Fruit fly (Drosophila melanogaster) whole organism, embryonic: ENCODE data around the gene CG17264.
A peak's percentile ranks its signal among the peaks of the same experiment; 100 is the strongest.

Experiments
- Ada2b ChIP-seq: fragments of 200-800 bp; sonication (Bioruptor generic); IDR thresholded peaks from 2 replicates; pipeline ENCODE4 v1.3.6; 2022; ENCODE audit warnings: missing biosample characterization, missing genetic modification characterization
- Atf-2 ChIP-seq: fragments of 200-800 bp; sonication (Bioruptor generic); optimal IDR thresholded peaks from 2 replicates; lab custom pipeline; 2016; ENCODE audit warnings: missing biosample characterization, missing genetic modification characterization
- Awh ChIP-seq: fragments of 200-800 bp; sonication (Bioruptor generic); IDR thresholded peaks from 2 replicates; pipeline ENCODE4, ENCODE4 v1.3.6; 2022; ENCODE audit warnings: missing biosample characterization, missing genetic modification characterization
- CG10321 ChIP-seq: fragments of 200-800 bp; sonication (Bioruptor generic); IDR thresholded peaks from 2 replicates; pipeline ENCODE4 v1.3.6; 2022; ENCODE audit warnings: missing biosample characterization, missing genetic modification characterization
- CG11085 ChIP-seq: fragments of 200-800 bp; sonication (Bioruptor generic); IDR thresholded peaks from 2 replicates; pipeline ENCODE4 v1.3.6; 2022; ENCODE audit warnings: missing biosample characterization, missing genetic modification characterization
- CG13624 ChIP-seq: fragments of 200-800 bp; sonication (Bioruptor generic); optimal IDR thresholded peaks from 2 replicates; lab custom pipeline; 2016; ENCODE audit warnings: missing biosample characterization, missing genetic modification characterization
- CG15269 ChIP-seq: fragments of 200-800 bp; sonication (Bioruptor generic); optimal IDR thresholded peaks from 2 replicates; lab custom pipeline; 2018; ENCODE audit warnings: missing biosample characterization, mild to moderate bottlenecking, missing genetic modification characterization, moderate library complexity
- CG15479 ChIP-seq: fragments of 200-800 bp; sonication (Bioruptor generic); optimal IDR thresholded peaks from 3 replicates; lab custom pipeline; 2019; ENCODE audit warnings: missing biosample characterization, mild to moderate bottlenecking, missing genetic modification characterization, moderate library complexity
- CG15514 ChIP-seq: fragments of 200-800 bp; sonication (Bioruptor generic); optimal IDR thresholded peaks from 3 replicates; lab custom pipeline; 2017; ENCODE audit warnings: missing biosample characterization, missing genetic modification characterization, mild to moderate bottlenecking, moderate library complexity, missing genetic modification reagents
- CG1603 ChIP-seq: fragments of 200-800 bp; sonication (Bioruptor generic); optimal IDR thresholded peaks from 2 replicates; lab custom pipeline; 2019; ENCODE audit warnings: missing biosample characterization, mild to moderate bottlenecking, missing genetic modification characterization, moderate library complexity
- CG16813 ChIP-seq: fragments of 200-800 bp; sonication (Bioruptor generic); IDR thresholded peaks from 3 replicates; pipeline ENCODE4 v1.3.6; 2022; ENCODE audit warnings: missing biosample characterization, missing genetic modification characterization; ENCODE audit not compliant: partially characterized antibody
- CG18476 ChIP-seq: fragments of 200-800 bp; sonication (Bioruptor generic); optimal IDR thresholded peaks from 2 replicates; lab custom pipeline; 2016; ENCODE audit warnings: missing biosample characterization, mild to moderate bottlenecking, missing genetic modification characterization
- CG18619 ChIP-seq: fragments of 200-800 bp; sonication (Bioruptor generic); optimal IDR thresholded peaks from 3 replicates; lab custom pipeline; 2017; ENCODE audit warnings: missing biosample characterization, mild to moderate bottlenecking, missing genetic modification characterization
- CG31365 ChIP-seq: fragments of 200-800 bp; sonication (Bioruptor generic); optimal IDR thresholded peaks from 2 replicates; lab custom pipeline; 2018; ENCODE audit warnings: missing biosample characterization, mild to moderate bottlenecking, missing genetic modification characterization
- CG32532 ChIP-seq: fragments of 200-800 bp; sonication (Bioruptor generic); IDR thresholded peaks from 2 replicates; pipeline ENCODE4 v1.3.6; 2022; ENCODE audit warnings: missing biosample characterization, missing genetic modification characterization
- CG3281 ChIP-seq: fragments of 200-800 bp; sonication (Bioruptor generic); optimal IDR thresholded peaks from 3 replicates; lab custom pipeline; 2017; ENCODE audit warnings: missing biosample characterization, mild to moderate bottlenecking, missing genetic modification characterization
- CG3407 ChIP-seq: fragments of 200-800 bp; sonication (Bioruptor generic); optimal IDR thresholded peaks from 2 replicates; lab custom pipeline; 2018; ENCODE audit warnings: missing biosample characterization, mild to moderate bottlenecking, missing genetic modification characterization
- CG6813 ChIP-seq: fragments of 200-800 bp; sonication (Bioruptor generic); optimal IDR thresholded peaks from 2 replicates; lab custom pipeline; 2017; ENCODE audit warnings: missing biosample characterization, missing genetic modification characterization, mild to moderate bottlenecking, moderate library complexity, missing genetic modification reagents
- CG7271 ChIP-seq: fragments of 200-800 bp; sonication (Bioruptor generic); optimal IDR thresholded peaks from 2 replicates; lab custom pipeline; 2018; ENCODE audit warnings: missing biosample characterization, mild to moderate bottlenecking, missing genetic modification characterization, moderate library complexity
- CG7357 ChIP-seq: fragments of 200-800 bp; sonication (Bioruptor generic); IDR thresholded peaks from 3 replicates; pipeline ENCODE4 v1.3.6; 2022; ENCODE audit warnings: missing biosample characterization, missing genetic modification characterization
- CG9817 ChIP-seq: fragments of 200-800 bp; sonication (Bioruptor generic); optimal IDR thresholded peaks from 2 replicates; lab custom pipeline; 2018; ENCODE audit warnings: missing biosample characterization, mild to moderate bottlenecking, missing genetic modification characterization, moderate library complexity
- CrebB ChIP-seq: fragments of 200-800 bp; sonication (Bioruptor generic); optimal IDR thresholded peaks from 3 replicates; lab custom pipeline; 2018; ENCODE audit warnings: missing biosample characterization, mild to moderate bottlenecking, missing genetic modification characterization
- D19B ChIP-seq: fragments of 200-800 bp; sonication (Bioruptor generic); optimal IDR thresholded peaks from 2 replicates; lab custom pipeline; 2017; ENCODE audit warnings: missing biosample characterization, mild to moderate bottlenecking, missing genetic modification characterization
- Dbx ChIP-seq: fragments of 200-800 bp; sonication (Bioruptor generic); IDR thresholded peaks from 3 replicates; pipeline ENCODE4 v1.3.6; 2022; ENCODE audit warnings: missing biosample characterization, missing genetic modification characterization
- HHEX ChIP-seq: fragments of 200-800 bp; sonication (Bioruptor generic); optimal IDR thresholded peaks from 3 replicates; lab custom pipeline; 2017; ENCODE audit warnings: missing biosample characterization, mild to moderate bottlenecking, missing genetic modification characterization, missing genetic modification reagents
- Hand ChIP-seq: fragments of 200-800 bp; sonication (Bioruptor generic); optimal IDR thresholded peaks from 2 replicates; lab custom pipeline; 2017; ENCODE audit warnings: mild to moderate bottlenecking, missing biosample characterization, missing genetic modification reagents, missing genetic modification characterization
- HmgD ChIP-seq: fragments of 200-800 bp; sonication (Bioruptor generic); optimal IDR thresholded peaks from 3 replicates; lab custom pipeline; 2016; ENCODE audit warnings: missing biosample characterization, missing genetic modification characterization
- TFAM ChIP-seq: fragments of 200-800 bp; sonication (Bioruptor generic); optimal IDR thresholded peaks from 2 replicates; lab custom pipeline; 2017; ENCODE audit warnings: missing biosample characterization, missing genetic modification characterization, inconsistent platforms
- br ChIP-seq: fragments of >200 bp; optimal IDR thresholded peaks from 2 replicates; lab custom pipeline; 2017
- bsh ChIP-seq, 2 experiments: fragments of 200-800 bp; sonication (Bioruptor generic); optimal IDR thresholded peaks; 2 replicates each; lab custom pipeline; 2017 to 2018; ENCODE audit warnings: mild to moderate bottlenecking in 2 of 2, missing biosample characterization in 2 of 2, missing genetic modification characterization in 2 of 2, moderate library complexity in 1 of 2
- btn ChIP-seq: fragments of 200-800 bp; sonication (Bioruptor generic); optimal IDR thresholded peaks from 2 replicates; lab custom pipeline; 2016; ENCODE audit warnings: missing biosample characterization, missing genetic modification characterization
- ci ChIP-seq: fragments of 200-800 bp; sonication (Bioruptor generic); IDR thresholded peaks from 3 replicates; pipeline ENCODE4 v1.3.6; 2022; ENCODE audit warnings: missing biosample characterization, missing genetic modification characterization
- dysf ChIP-seq: fragments of 200-800 bp; sonication (Bioruptor generic); IDR thresholded peaks from 3 replicates; pipeline ENCODE4 v1.3.6; 2022; ENCODE audit warnings: missing biosample characterization, missing genetic modification characterization
- eve ChIP-seq, 2 experiments: fragments of >200 bp; optimal IDR thresholded peaks; 2 replicates each; lab custom pipeline; 2017; ENCODE audit warnings: missing biosample characterization in 2 of 2, missing genetic modification characterization in 2 of 2
- fu2 ChIP-seq: fragments of 200-800 bp; sonication (Bioruptor generic); optimal IDR thresholded peaks from 2 replicates; lab custom pipeline; 2016; ENCODE audit warnings: missing biosample characterization, missing genetic modification characterization
- gsb ChIP-seq: fragments of 200-800 bp; sonication (Bioruptor generic); IDR thresholded peaks from 2 replicates; pipeline ENCODE4 v1.3.6; 2022; ENCODE audit warnings: missing biosample characterization, missing genetic modification characterization
- hbn ChIP-seq: fragments of 200-800 bp; sonication (Bioruptor generic); IDR thresholded peaks from 2 replicates; pipeline ENCODE4 v1.3.6; 2022; ENCODE audit warnings: missing biosample characterization, missing genetic modification characterization; ENCODE audit not compliant: partially characterized antibody
- lilli ChIP-seq: fragments of 200-800 bp; sonication (Bioruptor generic); optimal IDR thresholded peaks from 3 replicates; lab custom pipeline; 2016; ENCODE audit warnings: missing biosample characterization, missing genetic modification characterization
- pan ChIP-seq, 4 experiments: fragments of >200 bp in 3 of 4; fragments of 200-800 bp in 1 of 4; sonication (Bioruptor generic) in 1 of 4; optimal IDR thresholded peaks in 3 of 4; IDR thresholded peaks in 1 of 4; 2 replicates each; pipeline versions ENCODE4 v1.3.6 to Lab custom; 2017 to 2022; ENCODE audit warnings: missing biosample characterization in 2 of 4, missing genetic modification characterization in 2 of 4, mixed read lengths in 1 of 4
- pb ChIP-seq: fragments of 200-800 bp; sonication (Bioruptor generic); optimal IDR thresholded peaks from 3 replicates; lab custom pipeline; 2016; ENCODE audit warnings: missing biosample characterization, missing genetic modification characterization
- pros ChIP-seq: fragments of 200-800 bp; sonication (Bioruptor generic); optimal IDR thresholded peaks from 3 replicates; lab custom pipeline; 2019; ENCODE audit warnings: missing biosample characterization, mild to moderate bottlenecking, missing genetic modification characterization, moderate library complexity
- schlank ChIP-seq: fragments of 200-800 bp; sonication (Bioruptor generic); optimal IDR thresholded peaks from 2 replicates; lab custom pipeline; 2018; ENCODE audit warnings: missing biosample characterization, mild to moderate bottlenecking, missing genetic modification characterization
- sd ChIP-seq: fragments of 200-800 bp; sonication (Bioruptor generic); optimal IDR thresholded peaks from 3 replicates; lab custom pipeline; 2018; ENCODE audit warnings: missing biosample characterization, mild to moderate bottlenecking, missing genetic modification characterization, moderate library complexity
- sens-2 ChIP-seq: fragments of 200-800 bp; sonication (Bioruptor generic); IDR thresholded peaks from 2 replicates; pipeline ENCODE4 v1.3.6; 2022; ENCODE audit warnings: missing biosample characterization, missing genetic modification characterization
- seq ChIP-seq: fragments of 200-800 bp; sonication (Bioruptor generic); IDR thresholded peaks from 2 replicates; pipeline ENCODE4 v1.3.6; 2022; ENCODE audit warnings: missing biosample characterization, missing genetic modification characterization
- slou ChIP-seq: fragments of 200-800 bp; sonication (Bioruptor generic); optimal IDR thresholded peaks from 3 replicates; lab custom pipeline; 2016; ENCODE audit warnings: missing biosample characterization, missing genetic modification characterization
- stwl ChIP-seq: fragments of 200-800 bp; sonication (Bioruptor generic); optimal IDR thresholded peaks from 3 replicates; lab custom pipeline; 2018; ENCODE audit warnings: missing biosample characterization, mild to moderate bottlenecking, missing genetic modification characterization, moderate library complexity
- tll ChIP-seq, 2 experiments: fragments of 200-800 bp in 1 of 2; fragments of >200 bp in 1 of 2; sonication (Bioruptor generic) in 1 of 2; optimal IDR thresholded peaks; 2 replicates each; lab custom pipeline; 2017 to 2019; ENCODE audit warnings: missing biosample characterization in 2 of 2, missing genetic modification characterization in 2 of 2, mild to moderate bottlenecking in 1 of 2, moderate library complexity in 1 of 2
- z ChIP-seq: fragments of 200-800 bp; sonication (Bioruptor generic); IDR thresholded peaks from 3 replicates; pipeline ENCODE4 v1.3.6; 2022; ENCODE audit warnings: missing biosample characterization, missing genetic modification characterization

Gene CG17264

DNA sequence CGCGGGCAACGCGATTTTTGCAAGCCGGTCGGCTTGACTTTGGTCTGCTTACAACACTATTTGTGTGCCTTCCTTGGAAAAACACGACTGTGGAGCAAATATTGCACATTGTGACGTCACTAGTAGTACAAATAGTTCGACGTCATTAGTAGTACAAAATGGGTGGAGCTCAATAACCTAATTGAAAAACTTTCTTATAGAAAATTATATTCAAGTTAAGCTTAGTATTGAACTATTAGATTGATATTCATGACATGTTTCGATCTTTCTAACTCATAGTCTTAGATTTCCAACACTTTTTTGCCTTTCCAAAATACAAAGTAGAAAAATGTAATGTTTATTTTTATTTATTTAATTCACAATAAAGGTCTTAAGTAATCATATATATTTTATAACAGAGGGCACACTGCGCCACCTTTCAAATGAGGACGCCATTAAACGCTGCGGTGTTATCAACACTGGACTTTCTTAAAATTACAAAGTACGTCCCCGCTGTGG is 45.8 kb upstream of the CG17264 start, which contains the start of the genes Rrp1 and gammaTub23C (continued):
- peak; percentile 71 to 83 for TF ChIP-seq bsh (GFP tag; optimal IDR thresholded peaks at IDR 0.05; lab: Kevin White, UChicago)
- TF ChIP-seq Awh (GFP tag; lab: Robert Waterston, UW): no peak
- no peak; the same call in 1 of the 2 replicates for TF ChIP-seq gsb (GFP tag; lab: Robert Waterston, UW)
- peak; percentile 56; the same call in 2 of the 3 replicates for TF ChIP-seq ci (GFP tag; lab: Robert Waterston, UW)
- TF ChIP-seq lilli (GFP tag; lab: Kevin White, UChicago): peak; percentile 86
- TF ChIP-seq CG7271 (tag; lab: Kevin White, UChicago): peak; percentile 35
- peak; percentile 87 for TF ChIP-seq CG18476 (GFP tag; lab: Kevin White, UChicago)
- peak; percentile 47 for TF ChIP-seq pb (GFP tag; lab: Kevin White, UChicago)
- TF ChIP-seq seq: peak; percentile 68
- peak; percentile 38 for TF ChIP-seq CrebB (tag; lab: Kevin White, UChicago)
- TF ChIP-seq CG9817 (tag; lab: Kevin White, UChicago): peak; percentile 90
- peak; percentile 62 for TF ChIP-seq CG15479 (GFP tag; lab: Kevin White, UChicago)
- peak; percentile 93 for TF ChIP-seq CG3281 (GFP tag; lab: Kevin White, UChicago)
- TF ChIP-seq Dbx: peak; percentile 83
- TF ChIP-seq CG13624 (GFP tag; lab: Kevin White, UChicago): peak; percentile 73
- peak; percentile 58; the same call in 1 of the 2 replicates for TF ChIP-seq Ada2b
- peak; percentile 69 for TF ChIP-seq Atf-2 (GFP tag; lab: Kevin White, UChicago)
- TF ChIP-seq HHEX (GFP tag; lab: Kevin White, UChicago): peak; percentile 90
- peak; percentile 34 for TF ChIP-seq CG1603 (tag; lab: Kevin White, UChicago)
- peak; percentile 90 for TF ChIP-seq dysf (GFP tag; lab: Robert Waterston, UW)
- TF ChIP-seq btn (GFP tag; lab: Kevin White, UChicago): no peak
- TF ChIP-seq sd (tag; lab: Kevin White, UChicago): no peak
- TF ChIP-seq pros (GFP tag; lab: Kevin White, UChicago): peak; percentile 47
- no peak for TF ChIP-seq hbn
- peak; percentile 6 for TF ChIP-seq HmgD
- TF ChIP-seq schlank (tag; lab: Kevin White, UChicago): peak; percentile 56
- no peak for TF ChIP-seq br (lab: Kevin White, UChicago)
- TF ChIP-seq CG6813: peak; percentile 72
- TF ChIP-seq CG11085 (GFP tag; lab: Robert Waterston, UW): peak; percentile 77
- no peak for TF ChIP-seq pan (optimal IDR thresholded peaks at IDR 0.05; lab: Kevin White, UChicago)
- TF ChIP-seq pan (GFP tag; optimal IDR thresholded peaks at IDR 0.05 in 1 of 2, IDR thresholded peaks at IDR 0.05 in 1 of 2): peak in 1 of 2 experiments; percentile 82
- peak; percentile 64 for TF ChIP-seq sens-2 (GFP tag; lab: Robert Waterston, UW)
- TF ChIP-seq CG18619: peak; percentile 94
- peak; percentile 41 for TF ChIP-seq TFAM (GFP tag; lab: Kevin White, UChicago)
- no peak for TF ChIP-seq eve (GFP tag; optimal IDR thresholded peaks at IDR 0.05; lab: Kevin White, UChicago)
- TF ChIP-seq D19B (GFP tag; lab: Kevin White, UChicago): peak; percentile 82
- TF ChIP-seq CG31365: peak; percentile 41
- TF ChIP-seq z (GFP tag; lab: Robert Waterston, UW): no peak
- peak; percentile 28; the same call in 1 of the 2 replicates for TF ChIP-seq CG10321 (GFP tag; lab: Robert Waterston, UW)
- peak; percentile 94 for TF ChIP-seq slou (GFP tag; lab: Kevin White, UChicago)
- TF ChIP-seq CG15514: peak; percentile 72
- TF ChIP-seq CG3407 (GFP tag; lab: Kevin White, UChicago): peak; percentile 84
- TF ChIP-seq CG32532 (GFP tag; lab: Robert Waterston, UW): peak; percentile 83
- TF ChIP-seq Hand: peak; percentile 75
- TF ChIP-seq tll (GFP tag; optimal IDR thresholded peaks at IDR 0.05; lab: Kevin White, UChicago): peak; percentile 49 to 78
- peak; percentile 70 for TF ChIP-seq CG7357 (GFP tag; lab: Robert Waterston, UW)
- peak; percentile 90 for TF ChIP-seq CG15269
- TF ChIP-seq CG16813 (GFP tag; lab: Robert Waterston, UW): no peak
- TF ChIP-seq fu2 (GFP tag; lab: Kevin White, UChicago): peak; percentile 63
- TF ChIP-seq stwl (tag; lab: Kevin White, UChicago): peak; percentile 45
